Fruit fly (Drosophila melanogaster) S2 (cell line): ENCODE data around the gene CG2182.

Experiments used
- CG8478 ChIP-seq: fragments of >200 bp; optimal IDR thresholded peaks from 2 replicates; lab custom pipeline; 2018
- CTCF ChIP-seq, 2 experiments: fragments of >200 bp; optimal IDR thresholded peaks; 2 replicates each; lab custom pipeline; 2018

DNA sequence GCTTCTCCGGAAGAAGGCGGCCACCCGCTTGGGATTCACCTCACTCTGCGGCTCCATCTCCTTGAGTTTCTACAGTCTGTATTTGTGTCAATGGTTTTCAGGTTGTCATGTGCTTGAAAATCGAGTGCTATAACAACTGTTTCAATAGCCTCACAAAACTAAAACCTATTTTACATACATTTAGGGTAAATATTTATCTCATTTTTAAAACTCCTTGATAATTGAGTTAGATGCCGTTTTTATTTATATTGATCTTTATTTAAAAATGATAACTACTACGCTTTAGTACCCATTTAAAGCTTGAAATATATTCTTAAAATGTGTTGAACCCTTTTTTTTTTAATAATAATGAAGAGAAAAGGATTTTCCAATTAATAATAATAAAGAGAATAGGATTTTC, 33.5 kb upstream of the CG2182 start, which contains the start of gene CG2104:
- no peak for TF ChIP-seq CG8478 (lab: Kevin White, UChicago)
- no peak for TF ChIP-seq CTCF (optimal IDR thresholded peaks at IDR 0.05; lab: Kevin White, UChicago)
